Worm (Caenorhabditis elegans) whole organism, L1 larva: Measurements from ENCODE around the gene sod-4.

Source experiments
- alr-1 ChIP-seq: fragments of 200-800 bp; sonication (Bioruptor generic); optimal IDR thresholded peaks from 2 replicates; lab custom pipeline; 2018; ENCODE audit warnings: borderline replicate concordance, mild to moderate bottlenecking, missing genetic modification characterization, missing compliant biosample characterization
- ceh-82 ChIP-seq, 3 experiments: fragments of 150-350 bp in 1 of 3; sonication (generic microtip) in 2 of 3; optimal IDR thresholded peaks; 2 replicates each; lab custom pipeline; 2014 to 2017; ENCODE audit warnings: missing biosample characterization in 3 of 3, missing genetic modification characterization in 3 of 3
- fos-1 ChIP-seq: fragments of 150-350 bp; optimal IDR thresholded peaks from 2 replicates; lab custom pipeline; 2014; ENCODE audit warnings: missing biosample characterization, missing genetic modification characterization
- nhr-28 ChIP-seq: fragments of 150-350 bp; optimal IDR thresholded peaks from 2 replicates; lab custom pipeline; 2014; ENCODE audit warnings: missing biosample characterization, missing genetic modification characterization
- nhr-77 ChIP-seq: fragments of 150-350 bp; optimal IDR thresholded peaks from 2 replicates; lab custom pipeline; 2014; ENCODE audit warnings: missing biosample characterization, missing genetic modification characterization
- rnt-1 ChIP-seq: sonication (generic microtip); optimal IDR thresholded peaks from 2 replicates; lab custom pipeline; 2016; ENCODE audit warnings: mild to moderate bottlenecking, missing genetic modification characterization, moderate library complexity, missing compliant biosample characterization
- ztf-11 ChIP-seq, 2 experiments: sonication (generic microtip); optimal IDR thresholded peaks; 2 replicates each; lab custom pipeline; 2016 to 2017; ENCODE audit warnings: missing genetic modification characterization in 2 of 2, missing biosample characterization in 1 of 2, missing compliant biosample characterization in 1 of 2

DNA sequence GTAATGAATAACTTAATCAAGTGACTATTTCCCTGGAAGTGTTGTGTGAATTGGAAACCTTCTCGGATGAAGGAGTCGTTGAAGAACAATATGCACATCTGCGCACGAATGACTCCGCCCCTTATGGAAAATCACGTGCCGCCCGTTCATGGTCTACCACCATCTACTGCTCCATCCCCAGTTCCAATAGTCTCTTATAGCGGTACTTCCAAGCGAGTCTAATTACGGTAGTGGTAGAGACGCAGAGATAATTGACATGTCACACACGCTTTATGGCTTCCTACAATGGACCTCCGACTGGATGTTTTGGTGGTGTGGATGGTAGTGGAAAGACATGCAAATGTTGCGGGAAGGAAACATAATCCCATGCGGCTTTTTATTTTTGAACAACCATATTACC lies 49.2 kb downstream of the sod-4 start:
- TF ChIP-seq fos-1 (tag; lab: Kevin White, UChicago) (no peak), nhr-28 (tag; lab: Kevin White, UChicago) (no peak), rnt-1 (no peak), alr-1 (tag; lab: Kevin White, UChicago) (no peak), nhr-77 (no peak), ceh-82 (tag; optimal IDR thresholded peaks at IDR 0.05; lab: Kevin White, UChicago) (no peak), ztf-11 (tag; optimal IDR thresholded peaks at IDR 0.05; lab: Kevin White, UChicago) (peak in 1 of 2 experiments; percentile 41)
